Worm (Caenorhabditis elegans) whole organism, early embryonic: ENCODE data around the gene R12A1.3.

ENCODE experiments used
- flt-1 ChIP-seq: fragments of 200-800 bp; sonication (Bioruptor generic); IDR thresholded peaks from 2 replicates; pipeline ENCODE4 v1.3.6; 2022; ENCODE audit warnings: missing genetic modification characterization, missing compliant biosample characterization
- hmg-4 ChIP-seq: fragments of 200-800 bp; sonication (Bioruptor generic); optimal IDR thresholded peaks from 2 replicates; lab custom pipeline; 2018; ENCODE audit warnings: mild to moderate bottlenecking, missing genetic modification characterization, missing compliant biosample characterization

DNA sequence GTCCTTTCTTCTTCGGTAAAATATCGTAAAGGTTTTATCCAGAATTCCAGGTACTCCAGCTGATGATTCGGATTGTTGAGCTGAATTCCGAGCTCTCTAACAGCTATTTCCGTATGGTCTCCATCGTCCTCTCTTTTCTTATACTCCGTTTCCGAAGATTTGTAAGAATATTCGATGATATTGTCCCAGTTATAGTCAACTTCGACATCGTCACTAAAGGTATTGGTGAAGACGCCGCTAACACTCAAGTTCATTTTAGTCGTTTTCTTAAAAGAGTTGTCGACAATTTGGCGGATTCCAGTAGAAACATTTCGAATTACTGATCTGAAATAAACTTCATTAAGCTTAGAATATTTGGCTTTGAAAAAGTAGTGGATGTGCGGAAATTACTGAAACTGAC lies 9.5 kb upstream of the R12A1.3 start:
- no peak for TF ChIP-seq hmg-4
- TF ChIP-seq flt-1 (GFP tag; lab: Robert Waterston, UW): no peak
